Worm (Caenorhabditis elegans) whole organism, L4 larva: ENCODE data around the gene nhr-275.

Source experiments
- D1046.2 ChIP-seq: fragments of 200-800 bp; sonication (Bioruptor generic); IDR thresholded peaks from 2 replicates; pipeline ENCODE4 v1.3.6; 2022; ENCODE audit warnings: missing genetic modification characterization, missing compliant biosample characterization
- F10B5.3 ChIP-seq: sonication (generic microtip); optimal IDR thresholded peaks from 2 replicates; lab custom pipeline; 2016; ENCODE audit warnings: mild to moderate bottlenecking, missing genetic modification characterization, missing compliant biosample characterization
- F26F4.8 ChIP-seq: fragments of 200-800 bp; sonication (Bioruptor generic); conservative IDR thresholded peaks from 2 replicates; pipeline ENCODE4 v1.3.6; 2022; ENCODE audit warnings: missing genetic modification characterization, missing compliant biosample characterization
- R02D3.7 ChIP-seq: fragments of 150-350 bp; sonication (generic microtip); optimal IDR thresholded peaks from 3 replicates; lab custom pipeline; 2014; ENCODE audit warnings: missing biosample characterization, missing genetic modification characterization
- T20F7.1 ChIP-seq: fragments of 200-800 bp; sonication (Bioruptor generic); optimal IDR thresholded peaks from 2 replicates; lab custom pipeline; 2018; ENCODE audit warnings: mild to moderate bottlenecking, missing genetic modification characterization, missing compliant biosample characterization
- T26A8.4 ChIP-seq: fragments of 200-800 bp; sonication (Bioruptor generic); IDR thresholded peaks from 2 replicates; pipeline ENCODE4 v1.3.6; 2022; ENCODE audit warnings: missing genetic modification characterization, missing compliant biosample characterization
- Y48G9A.11 ChIP-seq: fragments of 200-800 bp; sonication (Bioruptor generic); IDR thresholded peaks from 2 replicates; pipeline ENCODE4 v1.3.6; 2022; ENCODE audit warnings: missing genetic modification reagents, missing genetic modification characterization, missing compliant biosample characterization
- Y75B8A.6 ChIP-seq: fragments of 200-800 bp; sonication (Bioruptor generic); IDR thresholded peaks from 2 replicates; pipeline ENCODE4 v1.3.6; 2022; ENCODE audit warnings: missing genetic modification reagents, missing genetic modification characterization, missing compliant biosample characterization
- aly-2 ChIP-seq: sonication (generic microtip); optimal IDR thresholded peaks from 2 replicates; lab custom pipeline; 2018; ENCODE audit warnings: missing biosample characterization, missing genetic modification characterization
- ama-1 ChIP-seq: fragments of 150-350 bp; optimal IDR thresholded peaks from 2 replicates; lab custom pipeline; 2014; ENCODE audit warnings: inconsistent platforms, mixed read lengths
- arid-1 ChIP-seq: fragments of 200-800 bp; sonication (Bioruptor generic); conservative IDR thresholded peaks from 2 replicates; pipeline ENCODE4 v1.3.6; 2022; ENCODE audit warnings: missing genetic modification reagents, missing genetic modification characterization, missing compliant biosample characterization
- ceh-82 ChIP-seq: sonication (generic microtip); optimal IDR thresholded peaks from 2 replicates; lab custom pipeline; 2017; ENCODE audit warnings: missing biosample characterization, missing genetic modification characterization
- ces-1 ChIP-seq: fragments of 150-350 bp; sonication (generic microtip); optimal IDR thresholded peaks from 4 replicates; lab custom pipeline; 2014; ENCODE audit warnings: missing biosample characterization, missing genetic modification reagents, missing genetic modification characterization
- daf-12 ChIP-seq: fragments of 150-350 bp; optimal IDR thresholded peaks from 2 replicates; lab custom pipeline; 2014; ENCODE audit warnings: missing biosample characterization, missing genetic modification reagents, missing genetic modification characterization
- daf-16 ChIP-seq, 3 experiments: sonication (generic microtip); optimal IDR thresholded peaks; 2 replicates each; lab custom pipeline; 2016 to 2017; ENCODE audit warnings: missing genetic modification characterization in 3 of 3, missing genetic modification reagents in 3 of 3, mild to moderate bottlenecking in 2 of 3, missing compliant biosample characterization in 2 of 3, missing biosample characterization in 1 of 3, moderate library complexity in 1 of 3
- daf-19 ChIP-seq: fragments of 200-800 bp; sonication (Bioruptor generic); conservative IDR thresholded peaks from 2 replicates; pipeline ENCODE4 v1.3.6; 2022; ENCODE audit warnings: missing genetic modification characterization, missing compliant biosample characterization
- dmd-6 ChIP-seq: fragments of 200-800 bp; sonication (Bioruptor generic); IDR thresholded peaks from 2 replicates; pipeline ENCODE4 v1.3.6; 2022; ENCODE audit warnings: missing genetic modification reagents, missing genetic modification characterization, missing compliant biosample characterization
- dpl-1 ChIP-seq: fragments of 150-350 bp; optimal IDR thresholded peaks from 2 replicates; lab custom pipeline; 2014; ENCODE audit warnings: missing biosample characterization, missing genetic modification reagents, missing genetic modification characterization
- dve-1 ChIP-seq: sonication (generic microtip); optimal IDR thresholded peaks from 2 replicates; lab custom pipeline; 2017; ENCODE audit warnings: antibody characterized with exemption, mild to moderate bottlenecking, missing genetic modification characterization, missing compliant biosample characterization; ENCODE audit not compliant: insufficient read depth
- egl-27 ChIP-seq: sonication (generic microtip); optimal IDR thresholded peaks from 3 replicates; lab custom pipeline; 2017; ENCODE audit warnings: missing biosample characterization, missing genetic modification reagents, missing genetic modification characterization
- gei-8 ChIP-seq: fragments of 200-800 bp; sonication (Bioruptor generic); optimal IDR thresholded peaks from 2 replicates; lab custom pipeline; 2018; ENCODE audit warnings: mild to moderate bottlenecking, missing genetic modification characterization, missing compliant biosample characterization
- hlh-30 ChIP-seq: sonication (generic microtip); optimal IDR thresholded peaks from 2 replicates; lab custom pipeline; 2017; ENCODE audit warnings: antibody characterized with exemption, mild to moderate bottlenecking, missing genetic modification characterization, missing compliant biosample characterization; ENCODE audit not compliant: insufficient read depth
- jun-1 ChIP-seq: fragments of 150-350 bp; optimal IDR thresholded peaks from 2 replicates; lab custom pipeline; 2014; ENCODE audit warnings: missing biosample characterization, missing genetic modification reagents, missing genetic modification characterization
- lim-7 ChIP-seq: fragments of 200-800 bp; sonication (Bioruptor generic); IDR thresholded peaks from 2 replicates; pipeline ENCODE4 v1.3.6; 2022; ENCODE audit warnings: missing genetic modification characterization, missing compliant biosample characterization
- lin-13 ChIP-seq: fragments of 150-350 bp; optimal IDR thresholded peaks from 2 replicates; lab custom pipeline; 2014; ENCODE audit warnings: missing biosample characterization, missing genetic modification reagents, missing genetic modification characterization
- lin-15B ChIP-seq: fragments of 150-350 bp; sonication (generic microtip); optimal IDR thresholded peaks from 3 replicates; lab custom pipeline; 2014; ENCODE audit warnings: missing biosample characterization, missing genetic modification characterization
- lin-29 ChIP-seq: fragments of 200-800 bp; sonication (Bioruptor generic); IDR thresholded peaks from 2 replicates; pipeline ENCODE4 v1.3.6; 2022; ENCODE audit warnings: missing genetic modification reagents, missing genetic modification characterization, missing compliant biosample characterization
- lsy-2 ChIP-seq, 2 experiments: fragments of 150-350 bp in 1 of 2; sonication (generic microtip) in 1 of 2; optimal IDR thresholded peaks; 2 replicates each; lab custom pipeline; 2014 to 2017; ENCODE audit warnings: missing biosample characterization in 2 of 2, missing genetic modification characterization in 2 of 2
- madf-5 ChIP-seq, 2 experiments: fragments of 200-800 bp; sonication (Bioruptor generic); IDR thresholded peaks; 2 replicates each; pipeline ENCODE4 v1.3.6; 2022; ENCODE audit warnings: missing compliant biosample characterization in 2 of 2, missing genetic modification characterization in 2 of 2
- mep-1 ChIP-seq: fragments of 150-350 bp; sonication (generic microtip); optimal IDR thresholded peaks from 3 replicates; lab custom pipeline; 2014; ENCODE audit warnings: missing biosample characterization, missing genetic modification characterization
- nhr-11 ChIP-seq: fragments of 150-350 bp; optimal IDR thresholded peaks from 2 replicates; lab custom pipeline; 2014; ENCODE audit warnings: missing biosample characterization, missing genetic modification characterization
- nhr-25 ChIP-seq: sonication (generic microtip); optimal IDR thresholded peaks from 2 replicates; lab custom pipeline; 2017; ENCODE audit warnings: missing genetic modification characterization, mild to moderate bottlenecking, missing compliant biosample characterization, antibody characterized with exemption, moderate library complexity, borderline replicate concordance; ENCODE audit not compliant: insufficient read depth
- nhr-28 ChIP-seq: fragments of 150-350 bp; optimal IDR thresholded peaks from 2 replicates; lab custom pipeline; 2014; ENCODE audit warnings: missing biosample characterization, missing genetic modification characterization
- nhr-41 ChIP-seq: fragments of 200-800 bp; sonication (Bioruptor generic); IDR thresholded peaks from 2 replicates; pipeline ENCODE4 v1.3.6; 2022; ENCODE audit warnings: missing genetic modification reagents, missing genetic modification characterization, missing compliant biosample characterization
- php-3 ChIP-seq: fragments of 200-800 bp; sonication (Bioruptor generic); IDR thresholded peaks from 2 replicates; pipeline ENCODE4 v1.3.6; 2022; ENCODE audit warnings: missing genetic modification reagents, missing genetic modification characterization, missing compliant biosample characterization
- pqm-1 ChIP-seq: sonication (generic microtip); optimal IDR thresholded peaks from 2 replicates; lab custom pipeline; 2017; ENCODE audit warnings: missing biosample characterization, missing genetic modification characterization
- set-16 ChIP-seq: fragments of 200-800 bp; sonication (Bioruptor generic); IDR thresholded peaks from 2 replicates; pipeline ENCODE4 v1.3.6; 2022; ENCODE audit warnings: missing genetic modification reagents, missing genetic modification characterization, missing compliant biosample characterization
- skn-1 ChIP-seq: fragments of 150-350 bp; optimal IDR thresholded peaks from 2 replicates; lab custom pipeline; 2014; ENCODE audit warnings: missing biosample characterization, missing genetic modification characterization
- spr-1 ChIP-seq: sonication (generic microtip); optimal IDR thresholded peaks from 2 replicates; lab custom pipeline; 2016; ENCODE audit warnings: mild to moderate bottlenecking, missing genetic modification characterization, missing compliant biosample characterization
- spr-3 ChIP-seq: fragments of 200-800 bp; sonication (Bioruptor generic); optimal IDR thresholded peaks from 2 replicates; lab custom pipeline; 2018; ENCODE audit warnings: mild to moderate bottlenecking, missing genetic modification characterization, missing compliant biosample characterization
- tag-97 ChIP-seq: fragments of 200-800 bp; sonication (Bioruptor generic); IDR thresholded peaks from 2 replicates; pipeline ENCODE4 v1.3.6; 2022; ENCODE audit warnings: missing genetic modification characterization, missing compliant biosample characterization
- unc-62 ChIP-seq, 3 experiments: fragments of 150-350 bp in 1 of 3; sonication (generic microtip); optimal IDR thresholded peaks in 2 of 3; peaks in 1 of 3; 1 replicate in 1 of 3; 2 replicates in 2 of 3; lab custom pipeline; 2014 to 2017; ENCODE audit warnings: missing biosample characterization in 3 of 3, missing genetic modification characterization in 3 of 3, missing genetic modification reagents in 3 of 3, missing genotype in 1 of 3
- zag-1 ChIP-seq: fragments of 150-350 bp; optimal IDR thresholded peaks from 2 replicates; lab custom pipeline; 2014; ENCODE audit warnings: missing biosample characterization, missing genetic modification characterization
- zfp-3 ChIP-seq: fragments of 200-800 bp; sonication (Bioruptor generic); conservative IDR thresholded peaks from 2 replicates; pipeline ENCODE4 v1.3.6; 2022; ENCODE audit warnings: missing genetic modification reagents, missing genetic modification characterization, missing compliant biosample characterization
- zip-11 ChIP-seq: fragments of 200-800 bp; sonication (Bioruptor generic); IDR thresholded peaks from 2 replicates; pipeline ENCODE4 v1.3.6; 2022; ENCODE audit warnings: missing genetic modification characterization, missing compliant biosample characterization
- ztf-7 ChIP-seq: fragments of 150-350 bp; optimal IDR thresholded peaks from 2 replicates; lab custom pipeline; 2014; ENCODE audit warnings: missing biosample characterization, missing genetic modification characterization

The nhr-275 gene

DNA sequence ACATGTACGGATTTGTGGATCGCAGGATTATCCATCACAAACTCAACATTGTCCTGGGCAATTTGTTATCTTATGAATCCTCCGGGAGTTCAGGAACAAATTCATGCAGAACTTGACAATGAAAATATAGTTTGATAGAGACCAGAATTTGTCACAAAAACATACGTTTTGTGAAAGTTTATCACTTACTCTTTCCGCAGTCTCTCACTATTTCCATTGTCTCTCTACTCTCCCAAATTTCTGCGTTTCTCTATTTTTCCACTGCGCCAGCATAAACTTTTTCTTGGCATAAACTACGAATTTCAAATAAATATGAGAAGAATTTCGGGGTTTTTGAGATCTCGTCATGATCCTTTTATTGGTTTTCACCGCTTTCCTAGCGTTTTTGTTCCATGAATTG lies 24.2 kb downstream of the nhr-275 start, which contains the start of gene cyp-33C3:
TSS of gene cyp-33C3 (plus strand) at position 149 of the 400 bp plus-strand sequence.
- TF ChIP-seq nhr-28 (peak; percentile 84), dmd-6 (GFP tag; lab: Robert Waterston, UW) (peak; percentile 28; the same call in 1 of the 2 replicates), spr-1 (tag; lab: Kevin White, UChicago) (no peak), daf-16 (GFP tag; optimal IDR thresholded peaks at IDR 0.05; lab: Kevin White, UChicago) (no peak), daf-16 (tag; optimal IDR thresholded peaks at IDR 0.05; lab: Kevin White, UChicago) (peak; percentile 9)

DNA sequence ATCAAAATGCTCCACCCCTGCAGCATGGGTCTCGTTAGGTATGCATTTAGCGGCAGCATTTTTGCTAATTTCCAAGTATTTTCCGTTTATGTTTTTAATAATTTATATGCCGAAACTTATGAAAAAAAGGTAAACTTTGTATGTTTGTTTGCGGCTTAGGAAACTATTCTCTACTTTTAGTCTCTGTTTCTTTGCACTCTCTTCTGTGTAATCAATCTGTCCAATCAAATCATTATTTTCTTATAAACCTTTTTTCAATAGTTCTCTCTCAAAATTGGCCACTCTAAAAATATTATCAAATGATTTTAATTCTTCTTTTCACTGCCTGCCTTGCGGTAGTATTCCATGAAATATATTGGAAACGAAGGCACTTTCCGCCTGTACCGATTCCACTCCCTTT lies 28.8 kb downstream of the nhr-275 start:
- TF ChIP-seq dve-1 (tag; lab: Kevin White, UChicago): peak; percentile 14
- TF ChIP-seq ama-1 (lab: Kevin White, UChicago): no peak
- no peak for TF ChIP-seq lin-15B (tag; lab: Kevin White, UChicago)
- TF ChIP-seq mep-1 (tag; lab: Kevin White, UChicago): no peak
- TF ChIP-seq php-3: no peak
- no peak for TF ChIP-seq spr-3 (GFP tag; lab: Kevin White, UChicago)
- no peak for TF ChIP-seq lim-7 (GFP tag; lab: Robert Waterston, UW)
- no peak for TF ChIP-seq F26F4.8 (GFP tag; lab: Robert Waterston, UW)
- no peak for TF ChIP-seq lsy-2 (tag; optimal IDR thresholded peaks at IDR 0.05; lab: Kevin White, UChicago)
- no peak for TF ChIP-seq lin-29 (GFP tag; lab: Robert Waterston, UW)
- no peak for TF ChIP-seq F10B5.3
- no peak for TF ChIP-seq T20F7.1 (GFP tag; lab: Kevin White, UChicago)
- no peak for TF ChIP-seq daf-16 (GFP tag; optimal IDR thresholded peaks at IDR 0.05; lab: Kevin White, UChicago)
- TF ChIP-seq daf-16 (tag; optimal IDR thresholded peaks at IDR 0.05; lab: Kevin White, UChicago): peak; percentile 37
- TF ChIP-seq unc-62 (GFP tag; optimal IDR thresholded peaks at IDR 0.05 in 1 of 2; lab: Kevin White, UChicago): peak in 1 of 2 experiments; percentile 28
- TF ChIP-seq unc-62 (tag; optimal IDR thresholded peaks at IDR 0.05; lab: Kevin White, UChicago): no peak
- TF ChIP-seq nhr-28: peak; percentile 28

DNA sequence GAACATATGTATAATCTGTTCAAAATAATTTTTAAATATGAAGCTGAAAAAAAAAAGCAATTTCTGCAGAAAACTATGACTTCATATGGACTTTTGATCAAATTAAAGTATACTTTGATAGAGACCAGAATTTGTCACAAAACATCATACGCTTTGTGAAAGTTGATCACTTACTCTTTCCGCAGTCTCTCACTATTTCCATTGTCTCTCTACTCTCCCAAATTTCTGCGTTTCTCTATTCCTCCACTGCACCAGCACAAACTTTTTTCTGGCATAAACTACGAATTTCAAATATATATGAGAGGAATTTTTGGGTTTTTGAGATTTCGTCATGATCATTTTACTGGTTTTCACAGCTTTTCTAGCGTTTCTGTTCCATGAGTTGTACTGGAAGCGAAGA lies 31.0 kb downstream of the nhr-275 start, which contains the start of gene cyp-33C4:
TSS of gene cyp-33C4 (plus strand) at position 293 of the 400 bp plus-strand sequence.
- TF ChIP-seq ceh-82 (tag; lab: Kevin White, UChicago): no peak
- TF ChIP-seq daf-16 (GFP tag; optimal IDR thresholded peaks at IDR 0.05; lab: Kevin White, UChicago): no peak
- peak; percentile 10 for TF ChIP-seq daf-16 (tag; optimal IDR thresholded peaks at IDR 0.05; lab: Kevin White, UChicago)
- TF ChIP-seq ces-1 (GFP tag; lab: Kevin White, UChicago): no peak
- TF ChIP-seq ama-1 (lab: Kevin White, UChicago): no peak
- no peak for TF ChIP-seq tag-97 (GFP tag; lab: Robert Waterston, UW)
- no peak for TF ChIP-seq set-16
- TF ChIP-seq arid-1 (GFP tag; lab: Robert Waterston, UW): no peak
- no peak for TF ChIP-seq ztf-7 (tag; lab: Kevin White, UChicago)
- TF ChIP-seq daf-19 (GFP tag; lab: Robert Waterston, UW): no peak
- no peak for TF ChIP-seq spr-1 (tag; lab: Kevin White, UChicago)
- no peak for TF ChIP-seq T26A8.4
- TF ChIP-seq nhr-25 (tag; lab: Kevin White, UChicago): no peak
- TF ChIP-seq hlh-30 (tag; lab: Kevin White, UChicago): peak; percentile 32
- no peak for TF ChIP-seq Y75B8A.6 (GFP tag; lab: Robert Waterston, UW)
- no peak for TF ChIP-seq D1046.2
- no peak for TF ChIP-seq lin-13 (GFP tag; lab: Kevin White, UChicago)
- no peak for TF ChIP-seq daf-12 (tag; lab: Kevin White, UChicago)
- no peak for TF ChIP-seq egl-27 (tag; lab: Kevin White, UChicago)
- TF ChIP-seq aly-2: no peak
- no peak for TF ChIP-seq nhr-41
- no peak for TF ChIP-seq zfp-3 (GFP tag; lab: Robert Waterston, UW)
- TF ChIP-seq madf-5 (GFP tag; IDR thresholded peaks at IDR 0.05; lab: Robert Waterston, UW): no peak
- TF ChIP-seq zag-1 (tag; lab: Kevin White, UChicago): no peak
- no peak for TF ChIP-seq zip-11 (GFP tag; lab: Robert Waterston, UW)
- no peak for TF ChIP-seq R02D3.7 (tag; lab: Kevin White, UChicago)
- TF ChIP-seq pqm-1 (tag; lab: Kevin White, UChicago): peak; percentile 5
- no peak for TF ChIP-seq lin-29 (GFP tag; lab: Robert Waterston, UW)
- TF ChIP-seq nhr-28: peak; percentile 91
- TF ChIP-seq jun-1 (tag; lab: Kevin White, UChicago): no peak
- TF ChIP-seq nhr-11 (tag; lab: Kevin White, UChicago): no peak
- TF ChIP-seq skn-1 (tag; lab: Kevin White, UChicago): no peak
- no peak for TF ChIP-seq gei-8 (GFP tag; lab: Kevin White, UChicago)
- no peak for TF ChIP-seq dpl-1
- TF ChIP-seq T20F7.1 (GFP tag; lab: Kevin White, UChicago): no peak
- TF ChIP-seq lim-7 (GFP tag; lab: Robert Waterston, UW): no peak
- TF ChIP-seq Y48G9A.11: no peak
